Fruit fly (Drosophila melanogaster) S2 (cell line): Measurements from ENCODE around the gene CG7879.

Experiments
- CG8478 ChIP-seq: fragments of >200 bp; optimal IDR thresholded peaks from 2 replicates; lab custom pipeline; 2018
- CTCF ChIP-seq, 2 experiments: fragments of >200 bp; optimal IDR thresholded peaks; 2 replicates each; lab custom pipeline; 2018

CG7879 gene

DNA sequence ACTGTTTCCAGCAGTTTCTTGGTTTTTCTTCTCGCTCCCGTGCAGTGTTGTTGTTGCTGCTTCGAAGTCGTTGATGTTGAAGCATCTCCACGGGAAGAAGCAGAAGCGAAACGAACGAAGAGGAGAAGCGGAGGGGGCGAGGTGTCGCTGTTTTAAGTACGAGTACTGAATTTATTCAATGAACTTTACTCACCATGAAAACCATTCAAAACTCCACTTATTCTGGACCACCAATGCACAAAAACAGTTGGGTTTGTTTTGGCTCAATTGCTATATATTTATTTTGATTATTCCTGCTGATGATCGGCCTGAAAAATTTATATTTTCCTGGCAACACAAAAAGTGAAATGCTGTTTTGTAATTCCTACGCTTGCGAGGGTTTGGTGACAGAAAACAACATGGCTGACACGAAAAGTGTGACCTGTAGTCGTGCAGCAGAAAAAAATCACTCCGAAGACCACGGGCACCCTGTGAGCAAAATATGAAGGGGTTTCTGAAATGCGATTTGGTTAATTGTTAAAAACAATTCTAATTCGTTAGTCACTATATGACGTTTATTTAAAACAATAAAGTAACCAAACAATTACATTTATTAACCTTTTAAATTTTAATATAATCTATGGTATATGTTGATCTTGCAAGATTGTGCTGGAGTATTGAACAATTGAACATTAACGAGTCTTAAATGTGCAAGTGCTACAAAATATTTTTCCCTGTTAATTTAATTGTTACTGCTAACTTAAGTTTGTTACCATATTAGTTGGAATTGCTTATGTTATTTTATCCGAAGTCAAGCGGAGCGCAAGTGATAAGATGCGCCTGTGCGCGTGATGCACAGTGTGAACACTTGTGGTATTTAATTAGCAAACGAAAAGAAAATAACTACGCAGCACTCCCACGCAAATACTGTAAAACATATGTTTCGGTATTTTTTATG lies at the start of gene CG7879:
CG7879 (minus strand) TSS at position 384 of the 937 bp plus-strand sequence.
- TF ChIP-seq CTCF (optimal IDR thresholded peaks at IDR 0.05; lab: Kevin White, UChicago) (no peak), CG8478 (no peak)

DNA sequence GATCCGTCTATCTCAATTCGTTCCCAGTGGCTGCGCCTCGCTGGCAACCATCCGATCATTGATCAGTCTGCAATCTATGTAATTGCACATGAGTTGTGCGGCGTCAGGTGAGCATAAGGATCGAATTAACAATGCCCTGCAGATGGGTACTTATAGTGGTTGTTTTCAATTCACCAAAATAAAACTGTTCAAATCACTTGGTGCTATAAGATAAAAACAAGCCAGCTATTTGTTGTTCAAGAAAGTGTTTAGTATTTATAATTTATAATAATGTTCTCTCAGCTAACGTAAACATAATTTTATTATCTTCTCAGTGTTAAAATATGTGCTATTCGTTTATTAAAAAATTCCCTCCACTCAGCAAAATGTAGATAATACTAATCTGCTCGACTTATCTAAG lies 47.3 kb upstream of the CG7879 start, which contains the start of gene CG12105:
CG12105 (minus strand) TSS at position 101 of the 400 bp plus-strand sequence.
- no peak for TF ChIP-seq CTCF (optimal IDR thresholded peaks at IDR 0.05; lab: Kevin White, UChicago)
- no peak for TF ChIP-seq CG8478

DNA sequence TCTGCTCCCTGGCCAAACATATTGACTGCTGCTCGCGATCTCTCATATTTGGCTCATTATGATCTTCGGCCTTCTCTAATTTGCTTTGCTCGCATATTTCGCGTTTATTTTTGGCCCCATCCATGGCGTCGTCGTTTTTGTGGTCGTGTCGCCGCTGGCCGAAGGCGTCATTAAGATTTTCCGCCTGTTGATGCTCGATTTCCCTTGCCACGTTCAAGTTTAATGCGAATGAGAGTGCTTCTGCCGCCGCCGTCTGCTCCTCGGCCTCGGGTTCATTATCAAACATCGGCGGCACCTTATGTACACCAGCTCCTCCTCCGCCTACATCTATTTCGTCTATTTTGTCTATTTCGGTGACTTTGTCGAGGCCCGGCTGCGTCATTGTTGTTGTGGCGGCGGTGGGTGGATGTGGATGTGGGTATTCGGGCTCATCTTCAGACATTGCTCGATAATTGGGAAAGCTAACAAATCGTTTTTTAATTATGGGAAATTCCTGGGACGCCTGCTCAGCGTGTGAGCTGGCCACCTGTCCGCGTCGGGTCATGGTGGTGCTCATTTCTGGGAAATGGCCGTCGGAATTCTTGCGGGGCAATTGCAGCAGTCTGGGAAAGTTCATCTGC lies 46.2 kb upstream of the CG7879 start:
- TF ChIP-seq CTCF (optimal IDR thresholded peaks at IDR 0.05; lab: Kevin White, UChicago), result no peak
- TF ChIP-seq CG8478, result no peak

DNA sequence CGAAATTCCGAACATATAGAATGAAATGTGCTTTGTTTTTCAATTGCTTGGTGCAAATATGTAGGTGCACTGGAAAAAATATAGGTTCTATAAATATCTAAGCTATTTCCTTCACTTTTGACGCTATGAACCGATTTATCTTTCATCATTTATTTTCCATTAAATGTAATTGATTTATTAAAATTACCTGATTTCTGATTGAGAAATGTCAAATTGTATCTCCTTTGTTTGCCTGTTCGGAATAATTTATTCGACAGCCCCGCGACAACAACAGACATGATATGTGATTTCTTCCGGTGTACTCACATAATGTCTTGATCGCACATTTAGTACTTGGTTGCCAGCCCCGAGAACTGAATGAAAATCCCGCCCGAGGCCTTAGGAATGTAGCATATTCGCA lies 41.2 kb upstream of the CG7879 start:
- TF ChIP-seq CG8478 (no peak), CTCF (optimal IDR thresholded peaks at IDR 0.05; lab: Kevin White, UChicago) (no peak)

DNA sequence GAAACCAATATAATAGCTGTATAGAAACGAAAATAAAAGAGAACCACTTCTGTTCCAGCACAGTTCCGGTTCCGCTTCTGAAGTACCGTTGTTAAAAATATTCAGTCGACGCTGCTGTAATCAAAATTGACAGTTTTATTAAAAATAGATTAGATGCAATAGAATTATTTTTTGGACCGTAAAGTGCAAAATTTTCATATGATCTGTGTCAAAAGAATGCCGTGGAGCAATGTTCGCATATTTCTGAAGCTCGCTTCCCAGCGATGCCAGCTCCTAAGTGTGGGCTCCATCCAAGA lies 34.4 kb upstream of the CG7879 start, which contains the start of the genes CG18170 and CG33791:
CG18170 (plus strand) TSS at position 122 of the 296 bp plus-strand sequence.
CG33791 (plus strand) TSS at position 122 of the 296 bp plus-strand sequence.
- no peak for TF ChIP-seq CTCF (optimal IDR thresholded peaks at IDR 0.05; lab: Kevin White, UChicago)
- no peak for TF ChIP-seq CG8478

DNA sequence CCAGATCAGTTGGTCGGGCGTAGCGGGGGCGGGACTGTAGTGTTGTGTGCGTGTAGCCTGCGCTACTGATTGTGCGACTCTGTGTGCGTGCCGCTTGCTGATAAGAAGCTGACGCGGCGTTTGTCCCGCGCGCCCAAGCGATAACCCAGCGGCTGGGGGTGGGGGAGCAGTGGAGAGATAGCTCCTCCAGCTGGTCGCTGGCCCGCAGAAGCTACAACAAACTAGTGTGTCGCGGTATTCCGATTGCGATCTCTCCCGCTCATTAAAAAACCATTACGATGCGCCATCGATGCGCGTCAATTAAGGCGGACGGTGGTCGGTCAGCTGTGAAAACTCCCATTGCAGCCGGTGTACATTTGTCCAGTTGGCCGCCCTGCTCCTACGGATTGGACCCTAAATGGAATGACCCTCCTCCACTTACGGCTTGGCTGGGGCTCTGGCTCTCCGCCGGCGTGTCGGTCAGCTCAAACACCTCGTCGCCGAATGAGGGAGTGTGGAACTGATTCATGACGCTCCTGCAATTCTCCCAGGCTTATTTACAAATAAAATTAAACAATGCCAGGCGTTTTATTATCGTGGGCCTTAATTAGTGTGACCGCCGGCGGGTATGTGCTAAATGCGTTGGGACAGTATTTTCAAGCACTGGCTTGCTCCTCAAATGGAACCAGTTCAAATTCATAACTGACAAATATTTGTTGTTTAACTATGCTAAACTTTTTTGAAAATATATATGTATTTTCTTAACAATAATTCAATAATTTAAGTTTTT lies 33.8 kb upstream of the CG7879 start, which contains the start of gene CG12104:
CG12104 (minus strand) TSS at position 611 of the 769 bp plus-strand sequence.
- TF ChIP-seq CTCF (optimal IDR thresholded peaks at IDR 0.05; lab: Kevin White, UChicago), result no peak
- TF ChIP-seq CG8478, result no peak

DNA sequence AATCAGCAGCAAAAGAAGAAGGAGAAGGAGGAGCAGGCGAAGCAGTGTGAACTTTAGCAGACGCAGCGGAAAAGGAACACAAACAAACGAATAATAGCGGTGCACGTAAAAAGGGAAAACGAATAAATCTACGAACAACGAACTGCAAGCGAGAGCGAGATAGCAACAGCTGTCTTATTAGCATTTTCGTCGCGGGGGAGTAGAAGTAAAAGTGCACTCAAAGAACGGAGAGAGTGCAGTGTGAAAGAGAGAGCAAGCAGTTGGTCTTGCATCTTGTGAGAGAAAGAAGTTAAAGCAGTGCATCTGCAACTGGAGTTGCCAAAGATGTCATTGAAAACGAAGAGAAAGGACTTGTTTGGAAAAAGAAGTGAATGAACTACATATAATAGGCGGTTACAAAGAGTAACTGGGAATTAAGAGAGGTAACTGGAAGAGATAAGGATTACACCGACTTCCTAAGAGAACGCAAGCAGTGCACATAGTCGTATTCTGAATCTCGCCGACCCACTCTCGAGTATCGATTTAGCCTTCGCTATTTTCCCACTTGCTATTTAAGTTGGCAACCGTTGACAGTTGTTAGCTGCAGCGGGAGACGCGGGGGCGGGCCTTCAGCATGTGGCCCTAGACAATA lies 24.5 kb upstream of the CG7879 start:
- TF ChIP-seq CTCF (optimal IDR thresholded peaks at IDR 0.05; lab: Kevin White, UChicago) (no peak), CG8478 (no peak)

DNA sequence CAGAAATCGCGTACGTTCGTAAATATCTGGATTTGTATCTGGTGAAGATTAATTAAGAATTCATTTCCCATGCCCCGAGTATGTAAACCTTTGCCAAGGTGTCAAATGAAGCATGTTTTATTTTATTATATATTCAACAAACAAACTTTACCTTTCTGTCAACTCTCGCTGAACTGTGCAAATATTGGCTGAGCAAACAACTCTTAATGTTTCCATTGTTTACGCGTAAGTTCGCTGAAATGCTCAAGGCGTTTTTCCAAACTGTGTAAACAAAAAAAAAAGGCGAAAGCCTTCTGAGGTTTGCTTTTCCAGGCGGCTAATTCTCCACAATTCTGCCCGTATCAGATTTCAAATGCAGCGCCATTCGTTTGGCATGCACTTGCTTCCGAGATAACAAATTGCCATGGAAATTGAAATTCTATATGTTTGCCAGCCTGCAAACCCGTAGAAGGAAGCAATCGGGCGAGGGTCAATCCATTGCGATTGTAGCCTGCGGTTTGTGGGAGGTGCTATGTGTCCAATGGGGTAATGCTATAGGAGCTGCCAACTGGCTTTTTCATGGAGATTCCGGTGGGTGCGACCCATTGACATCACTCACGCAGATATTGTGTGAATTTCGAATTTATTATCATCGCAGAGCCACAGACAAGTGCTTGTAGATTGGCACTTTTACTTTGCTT lies 23.4 kb upstream of the CG7879 start:
- no peak for TF ChIP-seq CTCF (optimal IDR thresholded peaks at IDR 0.05; lab: Kevin White, UChicago)
- TF ChIP-seq CG8478, result no peak

DNA sequence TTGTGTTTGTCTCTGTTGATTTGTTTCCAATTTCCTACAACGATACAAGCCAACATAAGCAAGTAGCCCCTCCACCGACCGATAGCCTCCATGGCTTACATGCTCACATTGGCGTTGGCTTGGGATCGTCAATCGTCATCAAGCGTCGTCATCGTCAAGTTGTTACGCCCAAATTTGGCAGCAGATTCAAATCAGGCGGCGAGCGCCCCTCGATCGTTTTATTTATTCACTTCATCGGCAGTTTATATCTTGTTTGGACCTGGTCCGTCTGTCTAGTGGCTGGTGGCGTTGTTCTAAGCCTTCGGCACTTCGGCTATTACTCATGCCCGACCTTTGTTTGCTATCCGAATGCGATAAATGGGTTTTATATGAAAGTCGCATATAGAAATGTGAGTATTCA lies 21.8 kb upstream of the CG7879 start:
- TF ChIP-seq CTCF (optimal IDR thresholded peaks at IDR 0.05; lab: Kevin White, UChicago), result no peak
- no peak for TF ChIP-seq CG8478

DNA sequence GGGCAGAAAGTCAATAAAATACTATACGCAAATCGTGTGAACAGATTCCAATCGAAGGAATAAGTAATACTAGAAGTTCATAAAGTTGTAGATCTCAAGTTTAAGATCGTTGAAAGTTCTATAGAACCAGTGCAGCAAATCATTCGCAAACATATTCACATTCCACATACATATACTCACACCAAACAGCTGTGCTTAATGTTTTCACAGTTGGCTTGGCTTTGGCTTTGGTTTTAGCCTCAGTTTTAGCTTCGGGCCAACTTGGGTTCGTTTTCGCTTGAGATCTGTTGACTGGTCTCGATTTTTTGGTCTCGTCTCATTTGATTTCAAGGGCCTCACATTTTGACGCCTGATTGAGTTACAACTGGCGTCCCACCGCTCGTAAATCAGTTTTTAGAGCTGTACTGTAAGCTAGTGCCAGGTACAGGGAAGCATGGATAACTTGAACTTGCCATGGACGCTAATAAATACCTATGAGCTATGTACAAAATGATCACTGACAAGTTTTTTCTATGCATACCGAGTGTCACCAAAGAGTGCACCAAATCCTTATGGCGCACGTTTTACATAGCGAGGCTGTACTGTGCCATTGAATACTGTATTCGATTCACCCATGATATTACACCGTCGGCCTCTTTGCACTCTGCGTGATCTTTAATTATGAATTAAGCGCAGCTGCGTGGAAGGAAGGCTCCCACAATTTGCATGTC lies 18.9 kb upstream of the CG7879 start:
- TF ChIP-seq CTCF (optimal IDR thresholded peaks at IDR 0.05; lab: Kevin White, UChicago), result no peak
- TF ChIP-seq CG8478, result no peak

DNA sequence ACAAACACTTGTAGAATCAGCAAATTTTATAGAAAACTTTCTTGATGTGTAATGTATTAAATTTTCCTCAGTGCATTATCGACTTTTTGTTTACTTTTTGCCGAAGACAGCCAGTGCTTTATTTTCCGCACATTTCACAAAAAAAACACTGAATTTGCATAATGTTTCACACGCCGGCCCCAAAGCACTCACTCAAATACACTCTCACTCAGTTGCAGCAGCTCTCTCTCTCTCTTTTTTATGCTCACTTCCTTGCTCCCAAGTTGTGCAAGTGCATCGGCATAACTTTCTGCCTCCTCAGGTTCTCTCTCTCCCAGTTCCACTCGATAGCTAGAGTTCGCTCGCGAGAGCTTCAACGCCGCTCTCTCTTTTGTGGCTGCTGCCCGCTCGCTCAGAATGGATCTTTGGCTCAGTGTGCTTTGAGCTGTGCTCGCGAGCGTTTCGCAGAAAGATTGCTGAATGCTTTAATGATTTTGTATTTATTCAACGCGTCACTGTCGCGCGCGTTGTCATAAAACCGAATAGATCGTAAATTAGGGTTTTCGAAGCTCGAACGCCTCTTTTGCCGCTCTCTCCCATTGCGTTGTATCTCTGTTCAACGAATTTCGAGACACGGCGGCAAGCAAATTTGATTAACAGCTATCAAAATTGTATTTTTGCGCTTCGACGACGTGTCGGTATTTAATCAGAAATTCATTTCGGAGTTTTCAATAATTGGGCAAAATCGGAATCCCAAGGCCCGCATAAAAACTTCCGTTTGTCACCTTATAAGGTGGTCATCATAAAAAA lies 18.1 kb upstream of the CG7879 start:
- TF ChIP-seq CG8478 (no peak), CTCF (optimal IDR thresholded peaks at IDR 0.05; lab: Kevin White, UChicago) (no peak)

DNA sequence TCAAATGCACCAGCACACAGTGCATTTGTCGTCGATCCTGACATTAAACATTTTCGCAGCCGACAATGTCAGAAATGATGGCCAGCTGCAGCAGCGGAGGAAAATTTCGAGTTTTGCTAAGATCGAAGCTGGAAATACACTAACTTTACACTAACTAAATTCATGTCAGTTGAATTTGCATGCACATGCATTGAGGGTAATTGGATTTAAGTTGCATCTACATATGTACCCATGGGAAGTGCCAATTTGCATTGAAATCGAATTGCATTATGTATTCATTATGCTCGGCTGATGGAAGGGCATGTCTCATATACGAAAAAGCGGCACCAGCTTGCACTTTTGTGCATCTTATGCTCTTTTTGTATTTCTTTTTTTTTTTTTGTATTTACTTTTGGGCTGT lies 16.4 kb upstream of the CG7879 start:
- TF ChIP-seq CTCF (optimal IDR thresholded peaks at IDR 0.05; lab: Kevin White, UChicago) (no peak), CG8478 (no peak)

DNA sequence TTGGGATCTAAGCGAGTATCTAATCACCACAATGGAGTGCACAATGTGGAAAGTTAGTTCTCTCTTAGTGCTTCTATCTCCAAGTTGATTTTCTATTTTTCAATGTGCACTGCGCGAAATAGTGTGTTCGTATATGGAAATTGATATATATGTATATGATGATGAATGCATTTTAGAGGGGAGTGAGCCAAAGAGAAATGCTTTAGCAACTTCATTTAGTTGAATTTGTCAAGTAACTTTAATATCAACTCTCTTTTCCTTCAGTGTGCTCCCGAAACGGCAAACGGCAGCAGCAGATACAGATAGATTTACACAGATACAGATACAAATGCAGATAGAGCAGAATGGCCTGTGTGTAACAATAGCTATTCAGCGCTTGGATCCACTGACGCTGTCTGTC lies 15.6 kb upstream of the CG7879 start:
- no peak for TF ChIP-seq CTCF (optimal IDR thresholded peaks at IDR 0.05; lab: Kevin White, UChicago)
- no peak for TF ChIP-seq CG8478
